Worm (Caenorhabditis elegans): ENCODE measurements around the gene T05A8.8.

T05A8.8 gene

DNA sequence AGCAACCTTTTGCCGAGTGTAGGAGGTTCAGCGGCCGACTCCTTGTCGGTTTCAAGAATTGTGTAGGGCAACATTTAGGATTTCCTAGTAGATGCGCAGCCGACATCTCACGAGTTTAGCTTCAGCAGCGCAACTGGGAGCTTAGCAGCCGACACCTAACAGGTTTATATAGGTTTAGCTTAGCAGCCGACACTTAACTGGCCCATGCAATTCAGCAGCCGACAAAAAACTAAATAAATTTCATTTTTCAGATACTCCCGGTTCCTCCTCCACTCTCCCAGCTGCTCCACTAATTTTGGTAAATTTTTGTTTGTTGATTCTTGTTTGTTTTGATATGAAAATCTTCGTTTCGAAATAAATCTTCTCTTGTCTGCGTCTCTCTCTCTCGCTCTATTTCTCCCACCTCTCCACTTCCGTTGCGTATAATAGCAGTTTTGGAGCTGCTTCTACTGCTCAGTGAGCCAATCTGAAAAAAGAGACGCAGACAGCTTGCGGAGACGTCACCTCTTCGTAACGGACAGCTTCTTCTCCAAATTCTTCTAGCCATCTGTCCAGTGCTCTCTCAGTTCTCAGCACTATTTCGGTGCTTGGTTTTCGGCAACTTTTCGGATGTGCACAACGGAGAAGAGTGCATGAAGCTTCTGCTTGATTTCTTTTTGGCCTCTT is 11.6 kb downstream of the T05A8.8 start:
- TF ChIP-seq nhr-129 (tag; optimal IDR thresholded peaks at IDR 0.05): peak; percentile 73
- peak; percentile 90 for TF ChIP-seq C34F6.9 (tag; optimal IDR thresholded peaks at IDR 0.05)
- TF ChIP-seq unc-55 (GFP tag; optimal IDR thresholded peaks at IDR 0.05): peak; percentile 87
- TF ChIP-seq R02D3.7 (tag; optimal IDR thresholded peaks at IDR 0.05): no peak
- peak; percentile 29 for TF ChIP-seq mab-5 (tag; optimal IDR thresholded peaks at IDR 0.05)
- TF ChIP-seq lin-13 (GFP tag; optimal IDR thresholded peaks at IDR 0.05): no peak
- peak; percentile 23 for TF ChIP-seq egl-27 (tag; optimal IDR thresholded peaks at IDR 0.05)
- TF ChIP-seq mdl-1 (tag; optimal IDR thresholded peaks at IDR 0.05): peak in 1 of 2 experiments; percentile 41
- no peak for TF ChIP-seq blmp-1 (tag; optimal IDR thresholded peaks at IDR 0.05; ENCODE audit: insufficient read depth)
- no peak for TF ChIP-seq elt-3 (tag; optimal IDR thresholded peaks at IDR 0.05)
- peak; percentile 28 for TF ChIP-seq crh-2 (tag; optimal IDR thresholded peaks at IDR 0.05)
- peak; percentile 15 for TF ChIP-seq nhr-6 (tag; optimal IDR thresholded peaks at IDR 0.05)
- no peak for TF ChIP-seq ama-1 (optimal IDR thresholded peaks at IDR 0.05)
- peak; percentile 45 for TF ChIP-seq lin-11 (tag; optimal IDR thresholded peaks at IDR 0.05)
- peak; percentile 22 to 68 for TF ChIP-seq lsy-2 (tag; optimal IDR thresholded peaks at IDR 0.05)
- TF ChIP-seq F13H6.1 (tag; optimal IDR thresholded peaks at IDR 0.05): peak; percentile 74
- TF ChIP-seq unc-62 (GFP tag; optimal IDR thresholded peaks at IDR 0.05): no peak
- peak; percentile 65 for TF ChIP-seq snpc-4 (tag; optimal IDR thresholded peaks at IDR 0.05)
- TF ChIP-seq gmeb-1 (tag; optimal IDR thresholded peaks at IDR 0.05): no peak
- peak; percentile 82 for TF ChIP-seq zag-1 (tag; optimal IDR thresholded peaks at IDR 0.05)
- TF ChIP-seq aly-2 (tag; optimal IDR thresholded peaks at IDR 0.05): no peak
- TF ChIP-seq ceh-82 (tag; optimal IDR thresholded peaks at IDR 0.05): peak; percentile 56

DNA sequence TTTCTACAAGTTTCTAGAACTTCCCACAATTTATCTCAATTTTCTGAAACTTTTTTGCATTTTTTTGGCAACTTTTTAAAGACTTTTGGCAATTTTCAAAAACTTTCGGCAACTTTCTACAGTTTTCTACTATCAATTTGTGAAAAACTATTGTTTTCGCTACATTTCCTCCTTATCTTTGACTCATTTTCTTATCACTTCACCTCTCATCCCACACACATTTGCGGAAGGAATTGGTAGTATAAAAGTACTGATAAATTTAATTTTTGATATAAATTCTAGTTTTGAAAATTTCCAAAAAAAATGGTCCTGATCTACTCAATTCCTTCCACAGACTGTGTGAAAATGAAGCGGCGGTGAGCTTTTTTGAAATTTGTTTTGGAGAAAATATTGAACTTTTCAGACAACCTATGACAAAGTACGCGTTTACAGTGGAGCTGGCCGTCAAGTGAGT is 13.1 kb downstream of the T05A8.8 start, which contains the start of gene F29A7.4:
Gene F29A7.4, plus strand, starts transcription at position 404 of the 454 bp plus-strand sequence.
- TF ChIP-seq nhr-129 (tag; optimal IDR thresholded peaks at IDR 0.05): no peak
- no peak for TF ChIP-seq nhr-25 (tag; optimal IDR thresholded peaks at IDR 0.05)
- TF ChIP-seq nhr-21 (tag; optimal IDR thresholded peaks at IDR 0.05): no peak
- no peak for TF ChIP-seq ztf-11 (tag; optimal IDR thresholded peaks at IDR 0.05)
- peak; percentile 72 for TF ChIP-seq fos-1 (tag; optimal IDR thresholded peaks at IDR 0.05)
- no peak for TF ChIP-seq nhr-237 (tag; optimal IDR thresholded peaks at IDR 0.05)

DNA sequence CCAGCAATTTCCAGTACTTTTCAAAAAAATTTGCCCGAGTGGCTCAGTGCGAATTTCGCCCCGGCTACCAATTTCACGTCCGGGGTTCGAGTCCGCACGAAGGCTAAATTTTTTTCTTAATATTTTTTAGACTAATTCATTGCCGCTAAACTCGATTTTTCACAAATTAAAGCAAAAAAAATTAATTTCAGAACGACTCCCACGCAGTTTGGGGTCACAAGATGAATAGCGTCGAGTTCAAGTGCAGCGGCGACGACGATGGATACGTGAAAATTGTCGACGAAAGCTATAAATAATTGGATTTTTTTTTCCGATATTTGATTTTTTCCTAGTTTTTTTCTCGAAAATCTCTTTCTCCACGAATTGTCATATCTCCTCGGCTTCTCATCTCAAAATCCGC is 14.8 kb downstream of the T05A8.8 start:
- TF ChIP-seq nhr-21 (tag; optimal IDR thresholded peaks at IDR 0.05) (no peak), nhr-23 (tag; optimal IDR thresholded peaks at IDR 0.05) (no peak), ceh-82 (tag; optimal IDR thresholded peaks at IDR 0.05) (no peak), aly-2 (tag; optimal IDR thresholded peaks at IDR 0.05) (no peak), ceh-16 (tag; optimal IDR thresholded peaks at IDR 0.05) (no peak), ZK546.5 (tag; optimal IDR thresholded peaks at IDR 0.05) (no peak), nhr-10 (tag; optimal IDR thresholded peaks at IDR 0.05) (no peak), nhr-237 (tag; optimal IDR thresholded peaks at IDR 0.05) (no peak), lin-13 (GFP tag; optimal IDR thresholded peaks at IDR 0.05) (no peak), blmp-1 (tag; optimal IDR thresholded peaks at IDR 0.05; ENCODE audit: insufficient read depth) (no peak), mbf-1 (tag; optimal IDR thresholded peaks at IDR 0.05) (no peak), ztf-4 (tag; optimal IDR thresholded peaks at IDR 0.05) (no peak), skn-1 (tag; optimal IDR thresholded peaks at IDR 0.05) (no peak), nhr-129 (tag; optimal IDR thresholded peaks at IDR 0.05) (no peak), unc-62 (GFP tag; optimal IDR thresholded peaks at IDR 0.05) (no peak), elt-3 (tag; optimal IDR thresholded peaks at IDR 0.05) (no peak), fos-1 (tag; optimal IDR thresholded peaks at IDR 0.05) (no peak), ztf-11 (tag; optimal IDR thresholded peaks at IDR 0.05) (no peak)

DNA sequence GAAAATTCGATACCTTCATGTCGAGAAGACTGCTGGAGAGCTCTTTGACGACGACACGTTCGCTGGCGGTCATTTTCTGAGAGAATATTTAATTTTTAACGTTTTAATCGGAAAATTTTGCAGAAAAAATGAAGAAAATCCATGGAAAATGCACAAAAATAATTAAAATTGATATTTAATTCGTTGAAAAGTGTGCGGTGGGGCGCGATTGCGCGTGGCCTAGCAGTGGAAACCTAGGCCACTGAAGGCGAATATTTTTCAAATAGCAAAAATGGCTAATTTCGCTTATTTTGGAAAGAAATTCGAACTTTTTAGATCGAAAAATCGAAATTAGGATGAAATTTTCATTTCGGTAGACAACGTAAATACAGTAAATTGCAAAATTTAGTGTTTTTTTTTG is 16.1 kb downstream of the T05A8.8 start, which contains the start of gene F29A7.6:
Gene F29A7.6, minus strand, starts transcription at position 76 of the 400 bp plus-strand sequence.
- TF ChIP-seq snpc-4 (tag; optimal IDR thresholded peaks at IDR 0.05) (no peak), nhr-129 (tag; optimal IDR thresholded peaks at IDR 0.05) (peak; percentile 1), sma-3 (GFP tag; optimal IDR thresholded peaks at IDR 0.05) (peak; percentile 66), fos-1 (tag; optimal IDR thresholded peaks at IDR 0.05) (no peak), gmeb-1 (tag; optimal IDR thresholded peaks at IDR 0.05) (peak; percentile 65), unc-55 (GFP tag; optimal IDR thresholded peaks at IDR 0.05) (peak; percentile 57), mab-5 (tag; optimal IDR thresholded peaks at IDR 0.05) (peak; percentile 3), sma-9 (GFP tag; optimal IDR thresholded peaks at IDR 0.05) (peak; percentile 66), sma-9 (tag; optimal IDR thresholded peaks at IDR 0.05) (no peak), nhr-25 (tag; optimal IDR thresholded peaks at IDR 0.05) (no peak), nhr-11 (tag; optimal IDR thresholded peaks at IDR 0.05) (no peak), C34F6.9 (tag; optimal IDR thresholded peaks at IDR 0.05) (peak; percentile 79), crh-2 (tag; optimal IDR thresholded peaks at IDR 0.05) (peak; percentile 32), F13H6.1 (tag; optimal IDR thresholded peaks at IDR 0.05) (peak; percentile 67), lsy-2 (tag; optimal IDR thresholded peaks at IDR 0.05) (peak in 1 of 2 experiments; percentile 49)

Measured in whole organism, L2 larva.